Fruit fly (Drosophila melanogaster): ENCODE data around the gene CG31140.

The CG31140 gene

DNA sequence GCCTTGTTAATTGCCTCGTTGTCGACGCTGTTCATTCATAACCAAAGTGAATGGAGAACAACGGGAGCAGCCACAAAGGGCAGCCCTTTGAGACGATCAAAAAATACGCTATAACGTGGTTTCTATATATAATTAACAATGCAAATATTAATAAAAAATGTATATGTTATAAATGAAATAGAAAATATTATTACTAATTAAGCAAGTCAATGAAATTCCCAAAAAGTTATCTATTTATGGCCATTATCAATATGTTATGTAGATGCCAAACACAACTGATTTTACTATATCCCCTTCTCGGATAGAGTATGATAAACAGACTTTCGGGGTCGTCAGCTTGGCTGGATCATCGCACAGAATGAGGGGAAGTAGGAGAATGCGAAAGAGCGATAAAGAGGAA lies 6.5 kb downstream of the CG31140 start (continued):
- peak; percentile 43; the same call in 2 of the 3 replicates for TF ChIP-seq Aef1 (GFP tag; IDR thresholded peaks at IDR 0.05)
- peak; percentile 50; the same call in 1 of the 2 replicates for TF ChIP-seq vvl (GFP tag; IDR thresholded peaks at IDR 0.05)
- no peak for TF ChIP-seq CG34224 (GFP tag; IDR thresholded peaks at IDR 0.05; ENCODE audit: partially characterized antibody)
- 0 out of 2 replicates have a peak, but pooled peaks have one; percentile 19 for TF ChIP-seq dati (GFP tag; IDR thresholded peaks at IDR 0.05)
- TF ChIP-seq Myb (GFP tag; optimal IDR thresholded peaks at IDR 0.05): no peak
- peak; percentile 13 for TF ChIP-seq tin (GFP tag; optimal IDR thresholded peaks at IDR 0.05)
- TF ChIP-seq CG7271 (tag; optimal IDR thresholded peaks at IDR 0.05): no peak
- TF ChIP-seq CG7556 (GFP tag; optimal IDR thresholded peaks at IDR 0.05): peak; percentile 45
- no peak for TF ChIP-seq Nf-YB (GFP tag; optimal IDR thresholded peaks at IDR 0.05)
- peak; percentile 33 for TF ChIP-seq fd96Cb (tag; optimal IDR thresholded peaks at IDR 0.05)
- TF ChIP-seq sc (optimal IDR thresholded peaks at IDR 0.05): no peak
- peak; percentile 20 for TF ChIP-seq sc (GFP tag; optimal IDR thresholded peaks at IDR 0.05)
- no peak for TF ChIP-seq CG42726 (GFP tag; IDR thresholded peaks at IDR 0.05; ENCODE audit: partially characterized antibody)
- TF ChIP-seq CG9437 (GFP tag; optimal IDR thresholded peaks at IDR 0.05): peak; percentile 35
- no peak for TF ChIP-seq aop (GFP tag; IDR thresholded peaks at IDR 0.05)
- TF ChIP-seq CG17361 (GFP tag; IDR thresholded peaks at IDR 0.05): peak; percentile 70; the same call in 2 of the 3 replicates
- no peak for TF ChIP-seq CG17186 (GFP tag; optimal IDR thresholded peaks at IDR 0.05)
- no peak for TF ChIP-seq CG15479 (GFP tag; optimal IDR thresholded peaks at IDR 0.05)
- peak; percentile 51 for TF ChIP-seq sug (tag; optimal IDR thresholded peaks at IDR 0.05)
- peak; percentile 65 for TF ChIP-seq lab (GFP tag; optimal IDR thresholded peaks at IDR 0.05)
- TF ChIP-seq CoRest (tag; optimal IDR thresholded peaks at IDR 0.05): peak; percentile 55
- peak; percentile 46; the same call in 1 of the 2 replicates for TF ChIP-seq Awh (GFP tag; IDR thresholded peaks at IDR 0.05)
- no peak; the same call in 1 of the 2 replicates for TF ChIP-seq ap (GFP tag; IDR thresholded peaks at IDR 0.05)
- TF ChIP-seq CG10979 (tag; optimal IDR thresholded peaks at IDR 0.05): peak; percentile 49
- peak; percentile 26; the same call in 1 of the 2 replicates for TF ChIP-seq wor (GFP tag; IDR thresholded peaks at IDR 0.05)
- no peak for TF ChIP-seq odd (GFP tag; optimal IDR thresholded peaks at IDR 0.05)
- TF ChIP-seq CG17328 (GFP tag; IDR thresholded peaks at IDR 0.05): peak; percentile 42; the same call in 1 of the 2 replicates
- TF ChIP-seq abd-A (tag; optimal IDR thresholded peaks at IDR 0.05): peak; percentile 20
- no peak for TF ChIP-seq Ets97D (GFP tag; optimal IDR thresholded peaks at IDR 0.05)
- TF ChIP-seq chif (GFP tag; optimal IDR thresholded peaks at IDR 0.05): no peak
- TF ChIP-seq Antp (GFP tag; optimal IDR thresholded peaks at IDR 0.05): no peak
- TF ChIP-seq Sry-δ (GFP tag; optimal IDR thresholded peaks at IDR 0.05): no peak
- no peak for TF ChIP-seq CG1603 (tag; optimal IDR thresholded peaks at IDR 0.05)
- TF ChIP-seq pita (GFP tag; optimal IDR thresholded peaks at IDR 0.05): no peak
- TF ChIP-seq CG4328 (GFP tag; optimal IDR thresholded peaks at IDR 0.05): peak; percentile 9
- no peak for TF ChIP-seq cg (GFP tag; optimal IDR thresholded peaks at IDR 0.05)
- TF ChIP-seq emc (GFP tag; optimal IDR thresholded peaks at IDR 0.05): no peak
- TF ChIP-seq dpn (GFP tag; optimal IDR thresholded peaks at IDR 0.05): peak in 1 of 2 experiments; percentile 16
- TF ChIP-seq scrt (GFP tag; optimal IDR thresholded peaks at IDR 0.05): no peak
- TF ChIP-seq CG18262 (tag; optimal IDR thresholded peaks at IDR 0.05): peak; percentile 49
- TF ChIP-seq klu (GFP tag; IDR thresholded peaks at IDR 0.05): peak; percentile 49; the same call in 1 of the 2 replicates
- TF ChIP-seq sens (GFP tag): peak; percentile 64
- TF ChIP-seq CG13123 (GFP tag; optimal IDR thresholded peaks at IDR 0.05): no peak
- TF ChIP-seq CG18011 (GFP tag; optimal IDR thresholded peaks at IDR 0.05): no peak
- TF ChIP-seq sr (GFP tag; IDR thresholded peaks at IDR 0.05): no peak
- no peak for TF ChIP-seq dm (GFP tag; optimal IDR thresholded peaks at IDR 0.05)
- peak; percentile 26; the same call in 1 of the 2 replicates for TF ChIP-seq ranshi (GFP tag; IDR thresholded peaks at IDR 0.05)
- no peak for TF ChIP-seq jigr1 (GFP tag; IDR thresholded peaks at IDR 0.05)
- no peak for TF ChIP-seq CG34376 (GFP tag; optimal IDR thresholded peaks at IDR 0.05)
- TF ChIP-seq D19A (tag; optimal IDR thresholded peaks at IDR 0.05): peak; percentile 95
- no peak for TF ChIP-seq CG15011 (GFP tag; optimal IDR thresholded peaks at IDR 0.05)

All from whole organism, embryonic.